Worm (Caenorhabditis elegans): Measurements from ENCODE around the gene B0218.5.
A peak's percentile ranks its signal among the peaks of the same experiment; 100 is the strongest.

ce11 chrIV:8130131-8130611, 26.9 kb downstream of the B0218.5 start, which contains the start of the genes ndub-11 and moc-3:
- TF ChIP-seq pag-3 (tag; optimal IDR thresholded peaks at IDR 0.05; ENCODE audit: borderline replicate concordance, insufficient read depth) (no peak), pax-3 (tag; optimal IDR thresholded peaks at IDR 0.05) (no peak), pqm-1 (tag; optimal IDR thresholded peaks at IDR 0.05) (no peak), ceh-88 (GFP tag; IDR thresholded peaks at IDR 0.05) (no peak), lsy-2 (tag; optimal IDR thresholded peaks at IDR 0.05) (peak in 1 of 2 experiments; percentile 9), unc-86 (tag; optimal IDR thresholded peaks at IDR 0.05) (no peak), lin-39 (tag; optimal IDR thresholded peaks at IDR 0.05) (no peak), zag-1 (tag; optimal IDR thresholded peaks at IDR 0.05) (no peak), aly-2 (tag; optimal IDR thresholded peaks at IDR 0.05) (no peak)

Data from whole organism, L1 larva.